Worm (Caenorhabditis elegans): ENCODE data around the gene srx-114.

DNA sequence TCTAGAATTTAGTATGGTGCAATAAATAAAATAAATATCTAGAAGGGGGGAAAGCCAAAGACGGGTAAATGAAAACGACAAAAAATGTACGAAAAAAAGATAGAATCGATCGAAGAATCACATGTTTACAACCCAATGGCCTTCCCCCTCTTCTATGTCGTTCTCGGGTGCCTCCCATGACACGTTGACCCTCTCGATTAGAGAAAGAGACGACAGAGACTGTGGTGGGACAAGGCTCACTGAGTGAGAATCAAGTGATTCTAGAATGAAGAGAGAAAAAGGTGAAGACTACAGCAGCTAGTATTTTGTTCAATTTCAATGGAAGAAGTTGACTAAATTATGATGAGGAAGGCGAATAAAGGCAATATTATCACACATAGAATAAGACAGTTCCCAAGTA is 6.9 kb downstream of the srx-114 start:
- TF ChIP-seq tbx-37 (GFP tag; conservative IDR thresholded peaks at IDR 0.05) (no peak), ama-1 (optimal IDR thresholded peaks at IDR 0.05) (no peak), ets-7 (tag; optimal IDR thresholded peaks at IDR 0.05) (no peak), B0310.2 (tag; optimal IDR thresholded peaks at IDR 0.05) (no peak), hmg-4 (GFP tag; optimal IDR thresholded peaks at IDR 0.05) (peak; percentile 36), flt-1 (GFP tag; IDR thresholded peaks at IDR 0.05) (no peak), hmbx-1 (tag; optimal IDR thresholded peaks at IDR 0.05) (no peak), aly-1 (tag; optimal IDR thresholded peaks at IDR 0.05) (no peak), hnd-1 (tag; optimal IDR thresholded peaks at IDR 0.05) (no peak), ceh-36 (tag; optimal IDR thresholded peaks at IDR 0.05) (no peak), tbx-11 (GFP tag; IDR thresholded peaks at IDR 0.05) (no peak), F13C5.2 (tag; optimal IDR thresholded peaks at IDR 0.05) (no peak), scrt-1 (GFP tag; IDR thresholded peaks at IDR 0.05) (no peak)
